Worm (Caenorhabditis elegans) whole organism, L2 larva: ENCODE results near the gene F08G2.7.

Source experiments
- ama-1 ChIP-seq: fragments of 150-350 bp; optimal IDR thresholded peaks from 2 replicates; lab custom pipeline; 2018; ENCODE audit warnings: inconsistent platforms
- ceh-16 ChIP-seq: fragments of 150-350 bp; optimal IDR thresholded peaks from 2 replicates; lab custom pipeline; 2014; ENCODE audit warnings: missing biosample characterization, missing genetic modification characterization
- crh-2 ChIP-seq: sonication (generic microtip); optimal IDR thresholded peaks from 2 replicates; lab custom pipeline; 2017; ENCODE audit warnings: missing biosample characterization, missing genetic modification characterization
- egl-27 ChIP-seq: sonication (generic microtip); optimal IDR thresholded peaks from 3 replicates; lab custom pipeline; 2017; ENCODE audit warnings: missing biosample characterization, missing genetic modification reagents, missing genetic modification characterization
- gmeb-1 ChIP-seq: fragments of 150-350 bp; optimal IDR thresholded peaks from 2 replicates; lab custom pipeline; 2014; ENCODE audit warnings: missing biosample characterization, missing genetic modification characterization
- mdl-1 ChIP-seq, 2 experiments: fragments of 150-350 bp in 1 of 2; sonication (generic microtip) in 1 of 2; optimal IDR thresholded peaks; 2 replicates each; lab custom pipeline; 2017; ENCODE audit warnings: missing biosample characterization in 2 of 2, missing genetic modification characterization in 2 of 2
- nhr-12 ChIP-seq: fragments of 150-350 bp; optimal IDR thresholded peaks from 2 replicates; lab custom pipeline; 2014; ENCODE audit warnings: missing biosample characterization, missing genetic modification characterization
- nhr-237 ChIP-seq: fragments of 150-350 bp; optimal IDR thresholded peaks from 2 replicates; lab custom pipeline; 2014; ENCODE audit warnings: missing biosample characterization, missing genetic modification characterization
- skn-1 ChIP-seq: sonication (generic microtip); optimal IDR thresholded peaks from 2 replicates; lab custom pipeline; 2017; ENCODE audit warnings: missing biosample characterization, missing genetic modification characterization
- unc-55 ChIP-seq: fragments of 150-350 bp; sonication (generic microtip); optimal IDR thresholded peaks from 3 replicates; lab custom pipeline; 2014; ENCODE audit warnings: missing biosample characterization, missing genetic modification reagents, missing genetic modification characterization
- unc-62 ChIP-seq: fragments of 150-350 bp; optimal IDR thresholded peaks from 2 replicates; lab custom pipeline; 2014; ENCODE audit warnings: missing biosample characterization, missing genetic modification reagents, missing genetic modification characterization
- zag-1 ChIP-seq: fragments of 150-350 bp; optimal IDR thresholded peaks from 2 replicates; lab custom pipeline; 2014; ENCODE audit warnings: missing biosample characterization, missing genetic modification characterization

DNA sequence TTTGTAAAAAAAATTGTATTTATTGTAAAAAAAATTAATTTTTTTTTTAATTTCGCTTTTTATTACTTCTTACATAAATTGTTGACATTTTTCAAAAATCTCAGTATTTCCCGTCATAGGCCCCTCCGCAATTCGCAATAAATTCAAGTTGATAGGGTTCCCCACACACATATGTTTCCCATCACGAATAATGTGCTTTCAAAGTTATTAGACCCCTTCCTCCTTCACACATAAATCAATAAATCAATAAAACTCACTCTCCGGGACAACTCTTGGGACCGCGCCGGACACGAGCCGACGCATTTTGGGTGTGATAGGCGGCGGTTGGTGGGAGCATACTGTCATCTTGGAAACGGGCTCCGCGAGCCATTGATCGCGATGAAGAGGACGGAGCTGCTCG lies 1.5 kb downstream of the F08G2.7 start:
- no peak for TF ChIP-seq egl-27 (tag; lab: Kevin White, UChicago)
- TF ChIP-seq ceh-16 (tag; lab: Kevin White, UChicago), result no peak
- TF ChIP-seq unc-62 (GFP tag; lab: Kevin White, UChicago), result no peak
- TF ChIP-seq nhr-237, result no peak
- no peak for TF ChIP-seq ama-1
- TF ChIP-seq unc-55 (GFP tag; lab: Kevin White, UChicago), result no peak
- no peak for TF ChIP-seq crh-2 (tag; lab: Kevin White, UChicago)
- TF ChIP-seq skn-1 (tag; lab: Kevin White, UChicago), result no peak
- TF ChIP-seq mdl-1 (tag; optimal IDR thresholded peaks at IDR 0.05; lab: Kevin White, UChicago), result no peak
- no peak for TF ChIP-seq nhr-12
- no peak for TF ChIP-seq gmeb-1 (tag; lab: Kevin White, UChicago)
- TF ChIP-seq zag-1 (tag; lab: Kevin White, UChicago), result no peak
